Fruit fly (Drosophila melanogaster) Kc167 (cell line): ENCODE results near the gene AANATL7.

Experiments
- h ChIP-seq: fragments of >200 bp; optimal IDR thresholded peaks from 3 replicates; lab custom pipeline; 2018; ENCODE audit warnings: missing external identifiers
- psq ChIP-seq: fragments of >200 bp; optimal IDR thresholded peaks from 2 replicates; lab custom pipeline; 2017; ENCODE audit warnings: missing external identifiers
- ttk ChIP-seq: sonication (Bioruptor generic); optimal IDR thresholded peaks from 2 replicates; lab custom pipeline; 2017; ENCODE audit warnings: missing external identifiers

- TF ChIP-seq ttk (no peak), psq (no peak), h (lab: Kevin White, UChicago) (no peak)
Measured at dm6 chrX:2536136-2536535, 44.6 kb upstream of the AANATL7 start.
